Fruit fly (Drosophila melanogaster): ENCODE measurements around the gene HLH4C.

The HLH4C gene

DNA sequence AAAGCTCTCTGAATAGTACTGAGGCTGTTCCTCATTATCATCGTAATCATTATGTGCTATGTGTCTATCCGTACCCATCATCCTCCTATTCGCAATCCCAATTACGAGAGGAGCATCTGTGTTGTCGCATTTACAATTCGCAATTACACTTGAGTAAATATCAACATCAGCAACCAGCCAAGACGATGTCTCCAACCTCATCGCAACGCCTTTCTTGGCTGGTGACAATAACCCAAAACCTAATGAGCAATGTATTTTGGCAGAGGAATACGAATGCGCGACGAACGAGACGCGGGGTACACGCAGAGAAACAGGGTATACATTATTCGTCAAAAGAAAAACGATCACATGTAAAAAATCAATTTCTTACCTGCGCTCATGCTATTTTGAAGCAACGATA is 36.7 kb downstream of the HLH4C start (continued):
- TF ChIP-seq eyg (GFP tag; optimal IDR thresholded peaks at IDR 0.05) = peak; percentile 18
- TF ChIP-seq CG15011 (GFP tag; optimal IDR thresholded peaks at IDR 0.05) = no peak
- no peak for TF ChIP-seq CG1792 (GFP tag; optimal IDR thresholded peaks at IDR 0.05)
- no peak for TF ChIP-seq tap (tag; optimal IDR thresholded peaks at IDR 0.05)
- TF ChIP-seq CG10543 (GFP tag; optimal IDR thresholded peaks at IDR 0.05) = no peak
- TF ChIP-seq CHES-1-like (GFP tag; optimal IDR thresholded peaks at IDR 0.05) = no peak
- no peak for TF ChIP-seq unpg (GFP tag; optimal IDR thresholded peaks at IDR 0.05)
- TF ChIP-seq CG17186 (GFP tag; optimal IDR thresholded peaks at IDR 0.05) = no peak
- TF ChIP-seq schlank (tag; optimal IDR thresholded peaks at IDR 0.05) = peak; percentile 83
- no peak for TF ChIP-seq Dref (GFP tag; IDR thresholded peaks at IDR 0.05)
- TF ChIP-seq CG17912 (GFP tag; optimal IDR thresholded peaks at IDR 0.05) = no peak
- no peak for TF ChIP-seq abd-A (tag; optimal IDR thresholded peaks at IDR 0.05)
- TF ChIP-seq so (GFP tag; IDR thresholded peaks at IDR 0.05) = peak; percentile 22; the same call in 1 of the 3 replicates
- 0 out of 3 replicates have a peak, but pooled peaks have one; percentile 12 for TF ChIP-seq CG14050 (GFP tag; IDR thresholded peaks at IDR 0.05)
- peak; percentile 27 for TF ChIP-seq her (GFP tag; optimal IDR thresholded peaks at IDR 0.05)
- TF ChIP-seq CG14965 (GFP tag; optimal IDR thresholded peaks at IDR 0.05; ENCODE audit: borderline replicate concordance) = no peak
- no peak for TF ChIP-seq CG13775 (GFP tag; optimal IDR thresholded peaks at IDR 0.05)
- no peak for TF ChIP-seq ap (GFP tag; IDR thresholded peaks at IDR 0.05)
- peak; percentile 2 for TF ChIP-seq CG9727 (GFP tag; optimal IDR thresholded peaks at IDR 0.05)
- TF ChIP-seq Meics (GFP tag; optimal IDR thresholded peaks at IDR 0.05) = peak; percentile 44
- peak; percentile 46 for TF ChIP-seq CG10209 (GFP tag; optimal IDR thresholded peaks at IDR 0.05)
- TF ChIP-seq CG13287 (GFP tag; IDR thresholded peaks at IDR 0.05; ENCODE audit: partially characterized antibody) = no peak
- TF ChIP-seq ara (GFP tag; IDR thresholded peaks at IDR 0.05) = 0 out of 2 replicates have a peak, but pooled peaks have one; percentile 9
- peak; percentile 46 for TF ChIP-seq pho (GFP tag; optimal IDR thresholded peaks at IDR 0.05)
- TF ChIP-seq CG11504 (tag; optimal IDR thresholded peaks at IDR 0.05) = no peak
- no peak for TF ChIP-seq sc (optimal IDR thresholded peaks at IDR 0.05)
- TF ChIP-seq sc (GFP tag; optimal IDR thresholded peaks at IDR 0.05) = no peak
- 0 out of 2 replicates have a peak, but pooled peaks have one; percentile 9 for TF ChIP-seq Xrp1 (GFP tag; IDR thresholded peaks at IDR 0.05)
- no peak for TF ChIP-seq az2 (GFP tag; optimal IDR thresholded peaks at IDR 0.05)
- TF ChIP-seq CG30431 (GFP tag; optimal IDR thresholded peaks at IDR 0.05) = no peak
- TF ChIP-seq CG33213 (GFP tag; optimal IDR thresholded peaks at IDR 0.05) = peak; percentile 17
- TF ChIP-seq CG8290 (GFP tag; optimal IDR thresholded peaks at IDR 0.05) = no peak
- TF ChIP-seq CG8290 (tag; optimal IDR thresholded peaks at IDR 0.05) = peak in 1 of 2 experiments; percentile 88
- TF ChIP-seq NK7.1 (GFP tag; optimal IDR thresholded peaks at IDR 0.05) = peak; percentile 34
- TF ChIP-seq Nf-YB (GFP tag; optimal IDR thresholded peaks at IDR 0.05) = no peak
- 0 out of 2 replicates have a peak, but pooled peaks have one; percentile 5 for TF ChIP-seq Ptx1 (GFP tag; IDR thresholded peaks at IDR 0.05)
- TF ChIP-seq CkIIα-i1 (GFP tag; IDR thresholded peaks at IDR 0.05) = no peak
- no peak for TF ChIP-seq usp (GFP tag; optimal IDR thresholded peaks at IDR 0.05)
- TF ChIP-seq Xbp1 (GFP tag; optimal IDR thresholded peaks at IDR 0.05) = no peak
- TF ChIP-seq ttk (GFP tag; IDR thresholded peaks at IDR 0.05) = no peak
- TF ChIP-seq CG12769 (tag; optimal IDR thresholded peaks at IDR 0.05) = peak; percentile 58
- TF ChIP-seq unc-4 (GFP tag; IDR thresholded peaks at IDR 0.05; ENCODE audit: partially characterized antibody) = no peak
- no peak for TF ChIP-seq TFAM (GFP tag; optimal IDR thresholded peaks at IDR 0.05)
- TF ChIP-seq CG2202 (tag; optimal IDR thresholded peaks at IDR 0.05) = no peak
- no peak for TF ChIP-seq sisA (GFP tag; IDR thresholded peaks at IDR 0.05)
- TF ChIP-seq danr (GFP tag; IDR thresholded peaks at IDR 0.05) = no peak
- TF ChIP-seq CG8359 (GFP tag; optimal IDR thresholded peaks at IDR 0.05; ENCODE audit: borderline replicate concordance) = no peak
- peak; percentile 23 for TF ChIP-seq Hey (tag; optimal IDR thresholded peaks at IDR 0.05)
- TF ChIP-seq wek (GFP tag; optimal IDR thresholded peaks at IDR 0.05) = peak; percentile 33
- TF ChIP-seq Gug (GFP tag; IDR thresholded peaks at IDR 0.05) = no peak
- TF ChIP-seq PHDP (tag; optimal IDR thresholded peaks at IDR 0.05) = peak; percentile 34
- TF ChIP-seq zf30C (GFP tag; optimal IDR thresholded peaks at IDR 0.05) = peak; percentile 8

Data from whole organism, embryonic.